Worm (Caenorhabditis elegans): ENCODE results near the gene W02A2.5.

DNA sequence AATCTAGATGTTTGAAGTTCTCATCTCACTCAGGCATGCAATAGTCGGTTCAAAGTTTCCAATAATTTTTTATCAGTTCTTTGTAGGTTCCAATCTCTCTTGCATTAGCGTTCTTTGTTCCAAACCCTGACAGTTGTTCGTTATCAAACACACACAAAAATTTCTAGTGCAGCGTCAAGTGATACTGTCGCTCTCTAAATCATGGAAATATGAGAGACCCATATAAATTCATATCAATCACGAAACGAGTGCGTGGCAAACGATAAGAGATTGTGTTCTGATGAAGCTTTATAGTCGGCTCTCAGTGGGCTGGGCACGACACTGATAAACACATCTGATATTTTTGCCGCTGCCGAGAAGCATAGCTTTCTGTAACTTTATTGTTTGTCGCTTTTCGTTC, 28.5 kb upstream of the W02A2.5 start:
- TF ChIP-seq pqm-1 (tag; optimal IDR thresholded peaks at IDR 0.05) = peak; percentile 96
- no peak for TF ChIP-seq egl-5 (tag; optimal IDR thresholded peaks at IDR 0.05)
- TF ChIP-seq nhr-25 (tag; optimal IDR thresholded peaks at IDR 0.05) = no peak
- no peak for TF ChIP-seq sea-2 (GFP tag; optimal IDR thresholded peaks at IDR 0.05)
- TF ChIP-seq ceh-9 (tag; optimal IDR thresholded peaks at IDR 0.05) = no peak
- no peak for TF ChIP-seq ama-1 (optimal IDR thresholded peaks at IDR 0.05)
